Fruit fly (Drosophila melanogaster) whole organism, prepupa: ENCODE measurements around the gene Ogdh.

ENCODE experiments used
- Blimp-1 ChIP-seq: fragments of 200-800 bp; sonication (Bioruptor generic); optimal IDR thresholded peaks from 3 replicates; lab custom pipeline; 2017; ENCODE audit warnings: missing biosample characterization, missing genetic modification characterization, mild to moderate bottlenecking, moderate library complexity, missing genetic modification reagents
- CG10631 ChIP-seq: fragments of 200-800 bp; sonication (Bioruptor generic); optimal IDR thresholded peaks from 2 replicates; lab custom pipeline; 2016; ENCODE audit warnings: missing biosample characterization, missing genetic modification characterization
- CG10669 ChIP-seq: fragments of 200-800 bp; sonication (Bioruptor generic); optimal IDR thresholded peaks from 3 replicates; lab custom pipeline; 2018; ENCODE audit warnings: missing biosample characterization, mild to moderate bottlenecking, missing genetic modification characterization, moderate library complexity
- CG11294 ChIP-seq: fragments of 200-800 bp; sonication (Bioruptor generic); IDR thresholded peaks from 2 replicates; pipeline ENCODE4 v1.3.6; 2022; ENCODE audit warnings: missing biosample characterization, missing genetic modification characterization
- CG11762 ChIP-seq: fragments of 200-800 bp; sonication (Bioruptor generic); optimal IDR thresholded peaks from 3 replicates; lab custom pipeline; 2016; ENCODE audit warnings: missing biosample characterization, missing genetic modification characterization; ENCODE audit not compliant: insufficient read depth
- CG15336 ChIP-seq: fragments of 200-800 bp; sonication (Bioruptor generic); IDR thresholded peaks from 2 replicates; pipeline ENCODE4 v1.3.6; 2022; ENCODE audit warnings: missing biosample characterization, missing genetic modification characterization
- CG1621 ChIP-seq: fragments of 200-800 bp; sonication (Bioruptor generic); optimal IDR thresholded peaks from 3 replicates; lab custom pipeline; 2018; ENCODE audit warnings: missing biosample characterization, mild to moderate bottlenecking, missing genetic modification characterization
- CG16779 ChIP-seq: fragments of 200-800 bp; sonication (Bioruptor generic); optimal IDR thresholded peaks from 3 replicates; lab custom pipeline; 2017; ENCODE audit warnings: missing biosample characterization, mild to moderate bottlenecking, missing genetic modification characterization
- CG3032 ChIP-seq: fragments of 200-800 bp; optimal IDR thresholded peaks from 2 replicates; lab custom pipeline; 2019; ENCODE audit warnings: missing biosample characterization, mild to moderate bottlenecking, missing genetic modification characterization, moderate library complexity
- CG31627 ChIP-seq: fragments of 200-800 bp; sonication (Bioruptor generic); optimal IDR thresholded peaks from 3 replicates; lab custom pipeline; 2016; ENCODE audit warnings: missing biosample characterization, missing genetic modification characterization
- CG34406 ChIP-seq: fragments of 200-800 bp; sonication (Bioruptor generic); optimal IDR thresholded peaks from 3 replicates; lab custom pipeline; 2016; ENCODE audit warnings: missing biosample characterization, missing genetic modification characterization
- CG3919 ChIP-seq: fragments of 200-800 bp; sonication (Bioruptor generic); optimal IDR thresholded peaks from 3 replicates; lab custom pipeline; 2016; ENCODE audit warnings: missing biosample characterization, missing genetic modification characterization
- CG4318 ChIP-seq: fragments of 200-800 bp; sonication (Bioruptor generic); optimal IDR thresholded peaks from 3 replicates; lab custom pipeline; 2017; ENCODE audit warnings: missing biosample characterization, mild to moderate bottlenecking, missing genetic modification characterization
- CG6163 ChIP-seq: fragments of 200-800 bp; sonication (Bioruptor generic); IDR thresholded peaks from 3 replicates; pipeline ENCODE4 v1.3.6; 2022; ENCODE audit warnings: missing biosample characterization, missing genetic modification characterization
- CG6276 ChIP-seq: fragments of 200-800 bp; sonication (Bioruptor generic); optimal IDR thresholded peaks from 2 replicates; lab custom pipeline; 2017; ENCODE audit warnings: missing biosample characterization, mild to moderate bottlenecking, missing genetic modification characterization
- CG6792 ChIP-seq: fragments of 200-800 bp; sonication (Bioruptor generic); optimal IDR thresholded peaks from 3 replicates; lab custom pipeline; 2016; ENCODE audit warnings: missing biosample characterization, missing genetic modification characterization
- CG7368 ChIP-seq: fragments of 200-800 bp; sonication (Bioruptor generic); optimal IDR thresholded peaks from 3 replicates; lab custom pipeline; 2016; ENCODE audit warnings: missing biosample characterization, missing genetic modification characterization
- CG8119 ChIP-seq: fragments of 200-800 bp; sonication (Bioruptor generic); IDR thresholded peaks from 3 replicates; pipeline ENCODE4 v1.3.6; 2022; ENCODE audit warnings: missing biosample characterization, missing genetic modification characterization
- CG8319 ChIP-seq: fragments of 200-800 bp; sonication (Bioruptor generic); optimal IDR thresholded peaks from 3 replicates; lab custom pipeline; 2016; ENCODE audit warnings: missing biosample characterization, missing genetic modification characterization
- CG8632 ChIP-seq: fragments of 200-800 bp; sonication (Bioruptor generic); optimal IDR thresholded peaks from 3 replicates; lab custom pipeline; 2016; ENCODE audit warnings: missing biosample characterization, missing genetic modification characterization
- CG9139 ChIP-seq: fragments of 200-800 bp; sonication (Bioruptor generic); optimal IDR thresholded peaks from 3 replicates; lab custom pipeline; 2017; ENCODE audit warnings: missing biosample characterization, mild to moderate bottlenecking, missing genetic modification characterization
- Eip75B ChIP-seq: fragments of 200-800 bp; sonication (Bioruptor generic); optimal IDR thresholded peaks from 3 replicates; lab custom pipeline; 2016; ENCODE audit warnings: missing biosample characterization, missing genetic modification characterization
- Eip78C ChIP-seq: fragments of 200-800 bp; sonication (Bioruptor generic); peaks from one replicate; lab custom pipeline; 2016; ENCODE audit warnings: missing biosample characterization, missing genetic modification characterization
- Eip93F ChIP-seq: fragments of 200-800 bp; sonication (Bioruptor generic); optimal IDR thresholded peaks from 2 replicates; lab custom pipeline; 2016; ENCODE audit warnings: missing biosample characterization, mild to moderate bottlenecking, missing genetic modification characterization
- Ets21C ChIP-seq: fragments of 200-800 bp; sonication (Bioruptor generic); optimal IDR thresholded peaks from 3 replicates; lab custom pipeline; 2016; ENCODE audit warnings: missing biosample characterization, missing genetic modification characterization
- Gug ChIP-seq: fragments of 200-800 bp; sonication (Bioruptor generic); IDR thresholded peaks from 2 replicates; pipeline ENCODE4 v1.3.6; 2022; ENCODE audit warnings: missing biosample characterization, missing genetic modification characterization
- Hr38 ChIP-seq: sonication (Bioruptor generic); optimal IDR thresholded peaks from 2 replicates; lab custom pipeline; 2016; ENCODE audit warnings: missing biosample characterization, missing genetic modification characterization
- Hr39 ChIP-seq: fragments of 200-800 bp; sonication (Bioruptor generic); optimal IDR thresholded peaks from 2 replicates; lab custom pipeline; 2016; ENCODE audit warnings: missing biosample characterization, missing genetic modification characterization
- Hr4 ChIP-seq: fragments of 200-800 bp; sonication (Bioruptor generic); optimal IDR thresholded peaks from 3 replicates; lab custom pipeline; 2016; ENCODE audit warnings: missing biosample characterization, missing genetic modification characterization
- Lpt ChIP-seq: fragments of 200-800 bp; sonication (Bioruptor generic); optimal IDR thresholded peaks from 3 replicates; lab custom pipeline; 2016; ENCODE audit warnings: missing biosample characterization, missing genetic modification characterization
- Met ChIP-seq: fragments of 200-800 bp; sonication (Bioruptor generic); optimal IDR thresholded peaks from 3 replicates; lab custom pipeline; 2016; ENCODE audit warnings: missing biosample characterization, missing genetic modification characterization
- OdsH ChIP-seq: fragments of 200-800 bp; sonication (Bioruptor generic); optimal IDR thresholded peaks from 3 replicates; lab custom pipeline; 2016; ENCODE audit warnings: missing biosample characterization, missing genetic modification characterization
- Smox ChIP-seq: fragments of 200-800 bp; sonication (Bioruptor generic); optimal IDR thresholded peaks from 3 replicates; lab custom pipeline; 2016; ENCODE audit warnings: missing biosample characterization, missing genetic modification characterization
- Sox102F ChIP-seq: fragments of 200-800 bp; sonication (Bioruptor generic); optimal IDR thresholded peaks from 2 replicates; lab custom pipeline; 2016; ENCODE audit warnings: missing biosample characterization, mild to moderate bottlenecking, missing genetic modification characterization
- Sox14 ChIP-seq: fragments of 200-800 bp; sonication (Bioruptor generic); optimal IDR thresholded peaks from 3 replicates; lab custom pipeline; 2016; ENCODE audit warnings: missing biosample characterization, missing genetic modification characterization
- Sox15 ChIP-seq: fragments of 200-800 bp; sonication (Bioruptor generic); optimal IDR thresholded peaks from 3 replicates; lab custom pipeline; 2016; ENCODE audit warnings: missing biosample characterization, missing genetic modification characterization
- achi ChIP-seq: fragments of 200-800 bp; sonication (Bioruptor generic); optimal IDR thresholded peaks from 3 replicates; lab custom pipeline; 2016; ENCODE audit warnings: missing biosample characterization, missing genetic modification characterization
- acj6 ChIP-seq: fragments of 200-800 bp; sonication (Bioruptor generic); optimal IDR thresholded peaks from 3 replicates; lab custom pipeline; 2016; ENCODE audit warnings: missing biosample characterization, missing genetic modification characterization
- cyc ChIP-seq: fragments of 200-800 bp; sonication (Bioruptor generic); optimal IDR thresholded peaks from 3 replicates; lab custom pipeline; 2016; ENCODE audit warnings: missing biosample characterization, missing genetic modification characterization
- dac ChIP-seq: fragments of 200-800 bp; sonication (Bioruptor generic); optimal IDR thresholded peaks from 2 replicates; lab custom pipeline; 2017; ENCODE audit warnings: missing biosample characterization, mild to moderate bottlenecking, missing genetic modification characterization
- eg ChIP-seq: fragments of 200-800 bp; sonication (Bioruptor generic); IDR thresholded peaks from 3 replicates; pipeline ENCODE4 v1.3.6; 2022; ENCODE audit warnings: missing biosample characterization, missing genetic modification characterization
- esn ChIP-seq: fragments of 200-800 bp; sonication (Bioruptor generic); optimal IDR thresholded peaks from 2 replicates; lab custom pipeline; 2016; ENCODE audit warnings: missing biosample characterization, mild to moderate bottlenecking, missing genetic modification characterization, moderate library complexity
- fd85E ChIP-seq: fragments of 200-800 bp; sonication (Bioruptor generic); optimal IDR thresholded peaks from 3 replicates; lab custom pipeline; 2016; ENCODE audit warnings: missing biosample characterization, missing genetic modification characterization
- fkh ChIP-seq: fragments of 200-800 bp; sonication (Bioruptor generic); optimal IDR thresholded peaks from 3 replicates; lab custom pipeline; 2017; ENCODE audit warnings: missing biosample characterization, mild to moderate bottlenecking, missing genetic modification characterization, moderate library complexity
- lz ChIP-seq: fragments of 200-800 bp; sonication (Bioruptor generic); optimal IDR thresholded peaks from 3 replicates; lab custom pipeline; 2016; ENCODE audit warnings: missing biosample characterization, missing genetic modification characterization
- net ChIP-seq: fragments of 200-800 bp; sonication (Bioruptor generic); optimal IDR thresholded peaks from 3 replicates; lab custom pipeline; 2016; ENCODE audit warnings: missing biosample characterization, missing genetic modification characterization
- pdm3 ChIP-seq: fragments of 200-800 bp; sonication (Bioruptor generic); optimal IDR thresholded peaks from 3 replicates; lab custom pipeline; 2016; ENCODE audit warnings: missing biosample characterization, missing genetic modification characterization
- salr ChIP-seq, 2 experiments: fragments of 200-800 bp; sonication (Bioruptor generic); optimal IDR thresholded peaks; 3 replicates each; lab custom pipeline; 2016 to 2018; ENCODE audit warnings: missing biosample characterization in 2 of 2, missing genetic modification characterization in 2 of 2, mild to moderate bottlenecking in 1 of 2
- spab ChIP-seq: fragments of 200-800 bp; sonication (Bioruptor generic); optimal IDR thresholded peaks from 2 replicates; lab custom pipeline; 2017; ENCODE audit warnings: missing biosample characterization, mild to moderate bottlenecking, missing genetic modification characterization, missing genetic modification reagents
- ss ChIP-seq, 2 experiments: fragments of 200-800 bp; sonication (Bioruptor generic); optimal IDR thresholded peaks; 2 replicates in 1 of 2; 3 replicates in 1 of 2; lab custom pipeline; 2017 to 2018; ENCODE audit warnings: mild to moderate bottlenecking in 2 of 2, missing biosample characterization in 2 of 2, missing genetic modification characterization in 2 of 2, moderate library complexity in 1 of 2
- svp ChIP-seq: fragments of 200-800 bp; sonication (Bioruptor generic); peaks from one replicate; lab custom pipeline; 2016; ENCODE audit warnings: missing biosample characterization, missing genetic modification characterization

Gene Ogdh

DNA sequence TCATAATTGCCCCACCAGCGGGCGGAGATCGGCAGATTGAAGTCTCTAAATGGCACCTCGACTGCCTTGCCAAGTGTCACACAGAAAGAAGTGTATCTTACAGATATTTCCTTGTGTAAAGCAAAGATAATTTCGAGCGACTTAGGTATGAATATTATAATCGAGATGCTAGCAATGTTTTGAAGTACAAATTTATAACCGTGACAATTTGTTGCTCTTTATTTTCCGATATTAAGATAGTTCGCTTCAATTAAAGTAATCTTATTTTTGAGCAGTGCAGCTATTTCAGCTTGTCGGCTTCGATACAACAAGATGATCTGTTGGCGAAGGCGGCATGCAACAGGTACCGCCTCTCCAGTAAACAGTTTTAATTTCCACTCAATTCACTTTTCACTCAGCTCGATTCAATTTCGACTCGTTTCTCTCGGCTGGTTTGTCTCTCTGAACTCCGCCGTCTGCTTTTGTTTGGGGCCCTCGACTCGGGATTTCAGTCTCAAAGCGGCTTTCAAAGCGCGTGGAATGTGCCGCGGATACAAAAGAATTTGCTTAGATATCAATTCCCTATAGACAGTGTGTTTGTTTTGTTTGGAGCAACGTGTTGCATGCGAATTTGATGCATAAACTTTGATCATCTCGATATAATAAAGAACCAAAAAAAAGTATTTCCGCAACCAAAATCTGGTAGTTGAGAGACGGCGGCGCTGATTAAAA lies 38.7 kb upstream of the Ogdh start:
- TF ChIP-seq CG6163 (GFP tag; lab: Robert Waterston, UW): peak; percentile 82
- peak; percentile 71 for TF ChIP-seq CG7368 (GFP tag; lab: Kevin White, UChicago)
- peak; percentile 74 for TF ChIP-seq CG3032 (tag; lab: Kevin White, UChicago)
- peak; percentile 91 for TF ChIP-seq eg
- peak; percentile 51 for TF ChIP-seq CG1621 (tag; lab: Kevin White, UChicago)
- TF ChIP-seq Hr39 (GFP tag; lab: Kevin White, UChicago): peak; percentile 24
- no peak for TF ChIP-seq Sox15
- no peak for TF ChIP-seq Smox
- peak; percentile 73 for TF ChIP-seq CG16779 (tag; lab: Kevin White, UChicago)
- peak; percentile 82 for TF ChIP-seq pdm3 (GFP tag; lab: Kevin White, UChicago)
- TF ChIP-seq CG8632 (GFP tag; lab: Kevin White, UChicago): peak; percentile 58
- peak; percentile 59 for TF ChIP-seq CG9139
- TF ChIP-seq svp (GFP tag; lab: Kevin White, UChicago): no peak
- TF ChIP-seq esn (GFP tag; lab: Kevin White, UChicago): peak; percentile 54
- peak; percentile 5 for TF ChIP-seq lz (GFP tag; lab: Kevin White, UChicago)
- peak; percentile 73 for TF ChIP-seq CG10631 (GFP tag; lab: Kevin White, UChicago)
- peak; percentile 92 for TF ChIP-seq Hr4
- peak; percentile 26 for TF ChIP-seq Sox102F
- TF ChIP-seq Hr38 (GFP tag; lab: Kevin White, UChicago): no peak
- peak; percentile 79 for TF ChIP-seq CG10669
- TF ChIP-seq CG31627: peak; percentile 9
- peak; percentile 80 for TF ChIP-seq CG4318 (GFP tag; lab: Kevin White, UChicago)
- peak; percentile 78 for TF ChIP-seq achi (GFP tag; lab: Kevin White, UChicago)
- TF ChIP-seq CG8319 (GFP tag; lab: Kevin White, UChicago): peak; percentile 71
- peak; percentile 71 for TF ChIP-seq CG11294 (GFP tag; lab: Robert Waterston, UW)
- peak; percentile 81 for TF ChIP-seq net (GFP tag; lab: Kevin White, UChicago)
- TF ChIP-seq Met (GFP tag; lab: Kevin White, UChicago): peak; percentile 42
- peak; percentile 73 for TF ChIP-seq CG11762
- peak; percentile 73 for TF ChIP-seq Eip75B (GFP tag; lab: Kevin White, UChicago)
- peak; percentile 37 for TF ChIP-seq cyc (GFP tag; lab: Kevin White, UChicago)
- TF ChIP-seq OdsH (GFP tag; lab: Kevin White, UChicago): peak; percentile 81
- peak; percentile 70 for TF ChIP-seq Sox14 (GFP tag; lab: Kevin White, UChicago)
- TF ChIP-seq dac (GFP tag; lab: Kevin White, UChicago): peak; percentile 67
- peak; percentile 83 for TF ChIP-seq Gug
- peak; percentile 60 for TF ChIP-seq fd85E (GFP tag; lab: Kevin White, UChicago)
- TF ChIP-seq acj6: peak; percentile 78
- TF ChIP-seq CG15336 (GFP tag; lab: Robert Waterston, UW): peak; percentile 89
- peak; percentile 82 for TF ChIP-seq spab (GFP tag; lab: Kevin White, UChicago)
- TF ChIP-seq Eip93F (GFP tag; lab: Kevin White, UChicago): no peak
- peak; percentile 93 for TF ChIP-seq CG6276
- TF ChIP-seq ss (GFP tag; optimal IDR thresholded peaks at IDR 0.05; lab: Kevin White, UChicago): peak; percentile 53 to 82
- peak; percentile 89 for TF ChIP-seq CG3919 (GFP tag; lab: Kevin White, UChicago)
- TF ChIP-seq fkh (GFP tag; lab: Kevin White, UChicago): peak; percentile 10
- TF ChIP-seq Ets21C (GFP tag; lab: Kevin White, UChicago): no peak
- TF ChIP-seq Blimp-1: no peak
- TF ChIP-seq Eip78C (GFP tag; lab: Kevin White, UChicago): peak; percentile 94
- peak; percentile 90; the same call in 2 of the 3 replicates for TF ChIP-seq CG8119 (GFP tag; lab: Robert Waterston, UW)
- TF ChIP-seq CG34406 (GFP tag; lab: Kevin White, UChicago): peak; percentile 61
- TF ChIP-seq Lpt: peak; percentile 78
- peak; percentile 35 to 83 for TF ChIP-seq salr (GFP tag; optimal IDR thresholded peaks at IDR 0.05; lab: Kevin White, UChicago)
- peak; percentile 55 for TF ChIP-seq CG6792
